Fruit fly (Drosophila melanogaster) whole organism, prepupa: ENCODE measurements around the gene srl.

Experiments used
- Blimp-1 ChIP-seq: fragments of 200-800 bp; sonication (Bioruptor generic); optimal IDR thresholded peaks from 3 replicates; lab custom pipeline; 2017; ENCODE audit warnings: missing biosample characterization, missing genetic modification characterization, mild to moderate bottlenecking, moderate library complexity, missing genetic modification reagents
- esn ChIP-seq: fragments of 200-800 bp; sonication (Bioruptor generic); optimal IDR thresholded peaks from 2 replicates; lab custom pipeline; 2016; ENCODE audit warnings: missing biosample characterization, mild to moderate bottlenecking, missing genetic modification characterization, moderate library complexity

DNA sequence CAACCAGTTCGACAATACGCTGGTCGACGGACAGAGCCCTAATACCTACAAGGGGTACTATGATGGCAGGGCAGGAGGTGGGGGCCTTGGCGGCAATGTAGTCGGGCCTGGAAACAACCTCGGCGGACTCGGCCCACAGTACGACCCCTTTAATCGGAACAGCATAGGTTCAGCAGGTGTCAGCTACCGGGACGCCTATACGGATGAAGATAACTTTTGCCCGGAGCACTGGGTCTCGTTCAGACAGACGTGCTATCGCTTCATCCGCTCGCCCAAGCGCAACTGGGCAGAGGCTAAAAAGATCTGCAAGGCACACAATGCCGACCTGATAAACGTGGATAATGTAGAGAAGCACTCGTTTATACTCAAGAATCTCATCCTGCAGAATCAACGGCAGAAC, 47.0 kb downstream of the srl start:
- TF ChIP-seq esn (no peak), Blimp-1 (GFP tag; lab: Kevin White, UChicago) (no peak)
